Fruit fly (Drosophila melanogaster): ENCODE results near the gene Pdp1.

- TF ChIP-seq CG8478 (optimal IDR thresholded peaks at IDR 0.05), result no peak
- TF ChIP-seq CTCF (optimal IDR thresholded peaks at IDR 0.05), result no peak
Observed at dm6 chr3L:7909695-7910463, 42.7 kb upstream of the Pdp1 start.
